Worm (Caenorhabditis elegans): ENCODE measurements around the gene Y75B7AR.1.

ce11 chrV:1434398-1434797, 41.6 kb upstream of the Y75B7AR.1 start:
- TF ChIP-seq ama-1 (optimal IDR thresholded peaks at IDR 0.05) (no peak), cey-2 (tag; optimal IDR thresholded peaks at IDR 0.05; ENCODE audit: borderline replicate concordance, insufficient read depth) (no peak)
